Fruit fly (Drosophila melanogaster) whole organism, wandering third instar larva: ENCODE measurements around the gene bor.

ENCODE experiments used
- Abd-B ChIP-seq: fragments of >200 bp; optimal IDR thresholded peaks from 2 replicates; lab custom pipeline; 2017; ENCODE audit warnings: missing biosample characterization, missing genetic modification characterization
- CG32264 ChIP-seq: fragments of 200-800 bp; sonication (Bioruptor generic); optimal IDR thresholded peaks from 2 replicates; lab custom pipeline; 2016; ENCODE audit warnings: missing biosample characterization, missing genetic modification characterization
- GATAd ChIP-seq: sonication (Bioruptor generic); optimal IDR thresholded peaks from 2 replicates; lab custom pipeline; 2016; ENCODE audit warnings: missing biosample characterization, missing genetic modification characterization
- Vsx2 ChIP-seq: fragments of 200-300, 225-300 bp; sonication (Bioruptor generic); optimal IDR thresholded peaks from 2 replicates; lab custom pipeline; 2018; ENCODE audit warnings: missing biosample characterization, missing genetic modification characterization; ENCODE audit not compliant: partially characterized antibody
- dmrt93B ChIP-seq: fragments of 200-800 bp; sonication (Bioruptor generic); optimal IDR thresholded peaks from 2 replicates; lab custom pipeline; 2018; ENCODE audit warnings: missing biosample characterization, mild to moderate bottlenecking, missing genetic modification characterization
- foxo ChIP-seq, 2 experiments: fragments of 200-800 bp; sonication (Bioruptor generic); optimal IDR thresholded peaks; 2 replicates in 1 of 2; 3 replicates in 1 of 2; lab custom pipeline; 2016 to 2017; ENCODE audit warnings: missing biosample characterization in 2 of 2, missing genetic modification characterization in 2 of 2
- h ChIP-seq: fragments of 200-800 bp; sonication (Bioruptor generic); optimal IDR thresholded peaks from 3 replicates; lab custom pipeline; 2016; ENCODE audit warnings: missing biosample characterization, mild to moderate bottlenecking, missing genetic modification characterization
- jim ChIP-seq: fragments of 175-275, 200-325 bp; sonication (Bioruptor generic); optimal IDR thresholded peaks from 2 replicates; lab custom pipeline; 2016; ENCODE audit warnings: missing biosample characterization, mild to moderate bottlenecking, missing genetic modification characterization
- pan ChIP-seq: fragments of >200 bp; optimal IDR thresholded peaks from 2 replicates; lab custom pipeline; 2017
- rgr ChIP-seq: fragments of 200-800 bp; sonication (Bioruptor generic); optimal IDR thresholded peaks from 3 replicates; lab custom pipeline; 2016; ENCODE audit warnings: missing biosample characterization, mild to moderate bottlenecking, missing genetic modification characterization
- sage ChIP-seq: fragments of 200-800 bp; sonication (Bioruptor generic); optimal IDR thresholded peaks from 2 replicates; lab custom pipeline; 2016; ENCODE audit warnings: missing biosample characterization, mild to moderate bottlenecking, missing genetic modification characterization
- usp ChIP-seq: fragments of >200 bp; optimal IDR thresholded peaks from 2 replicates; lab custom pipeline; 2017; ENCODE audit warnings: missing biosample characterization, missing genetic modification characterization
- woc ChIP-seq: sonication (Bioruptor generic); optimal IDR thresholded peaks from 2 replicates; lab custom pipeline; 2016; ENCODE audit warnings: missing biosample characterization, mild to moderate bottlenecking, missing genetic modification characterization

DNA sequence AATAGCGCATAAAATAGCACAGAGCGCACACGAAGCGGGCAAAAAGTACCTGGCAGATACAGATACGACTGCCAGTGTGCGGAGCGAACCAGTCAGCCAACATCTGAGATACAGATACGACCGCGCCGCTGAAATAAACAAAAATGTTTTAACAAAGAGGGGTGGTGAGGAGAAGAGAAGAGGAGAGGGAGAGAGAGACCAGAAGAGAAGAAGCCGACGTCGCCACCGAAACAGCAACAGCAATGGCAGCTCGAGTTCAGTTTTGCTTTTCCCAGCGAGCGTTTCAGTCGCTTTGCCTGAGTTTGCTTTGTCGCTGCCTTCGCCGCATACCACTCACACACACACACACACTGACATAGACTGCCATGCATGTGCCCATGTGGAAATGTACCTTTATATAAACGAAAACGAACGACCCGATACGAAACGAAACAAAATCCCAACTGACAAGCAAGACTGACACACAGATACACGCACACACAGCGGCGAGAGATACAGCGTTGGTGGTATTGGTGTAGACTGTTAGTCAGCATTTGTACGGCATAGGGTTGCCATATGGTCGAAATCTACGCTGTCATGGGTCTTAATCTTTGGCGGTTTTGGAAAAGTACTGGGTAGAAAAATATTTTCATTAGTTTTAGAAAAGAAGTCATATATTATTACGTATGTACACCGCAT lies 22.7 kb downstream of the bor start:
- peak; percentile 60 for TF ChIP-seq rgr (GFP tag; lab: Kevin White, UChicago)
- TF ChIP-seq foxo (GFP tag; optimal IDR thresholded peaks at IDR 0.05; lab: Kevin White, UChicago), result peak; percentile 35 to 64
- TF ChIP-seq GATAd (GFP tag; lab: Kevin White, UChicago), result no peak
- TF ChIP-seq Abd-B (GFP tag; lab: Kevin White, UChicago), result no peak
- no peak for TF ChIP-seq usp (GFP tag; lab: Kevin White, UChicago)
- TF ChIP-seq h (GFP tag; lab: Kevin White, UChicago), result peak; percentile 58
- peak; percentile 28 for TF ChIP-seq sage
- TF ChIP-seq Vsx2, result no peak
- TF ChIP-seq jim, result peak; percentile 76
- peak; percentile 50 for TF ChIP-seq dmrt93B
- peak; percentile 2 for TF ChIP-seq CG32264
- no peak for TF ChIP-seq pan (lab: Kevin White, UChicago)
- TF ChIP-seq woc (GFP tag; lab: Kevin White, UChicago), result peak; percentile 24
